Worm (Caenorhabditis elegans) whole organism, late embryonic: ENCODE results near the gene toh-1.

Experiments used
- F13H6.1 ChIP-seq: sonication (generic microtip); optimal IDR thresholded peaks from 2 replicates; lab custom pipeline; 2016; ENCODE audit warnings: missing genetic modification characterization, missing compliant biosample characterization
- T23F11.4 ChIP-seq: fragments of 200-800 bp; sonication (Bioruptor generic); optimal IDR thresholded peaks from 2 replicates; lab custom pipeline; 2018; ENCODE audit warnings: mild to moderate bottlenecking, missing genetic modification characterization, missing compliant biosample characterization
- ceh-2 ChIP-seq: sonication (generic microtip); optimal IDR thresholded peaks from 2 replicates; lab custom pipeline; 2016; ENCODE audit warnings: missing genotype, missing genetic modification characterization, missing compliant biosample characterization
- ceh-22 ChIP-seq: sonication (generic microtip); optimal IDR thresholded peaks from 2 replicates; lab custom pipeline; 2017; ENCODE audit warnings: missing biosample characterization, missing genetic modification characterization
- ceh-24 ChIP-seq: sonication (generic microtip); optimal IDR thresholded peaks from 2 replicates; lab custom pipeline; 2016; ENCODE audit warnings: mild to moderate bottlenecking, missing genetic modification characterization, missing compliant biosample characterization
- ceh-30 ChIP-seq: fragments of 150-350 bp; optimal IDR thresholded peaks from 2 replicates; lab custom pipeline; 2014; ENCODE audit warnings: missing biosample characterization, missing genetic modification characterization
- ceh-45 ChIP-seq: fragments of 200-800 bp; sonication (Bioruptor generic); IDR thresholded peaks from 2 replicates; pipeline ENCODE4 v1.3.6; 2022; ENCODE audit warnings: missing genetic modification reagents, missing genetic modification characterization, missing compliant biosample characterization
- ceh-48 ChIP-seq: sonication (generic microtip); optimal IDR thresholded peaks from 2 replicates; lab custom pipeline; 2016; ENCODE audit warnings: missing genetic modification characterization, inconsistent platforms, missing compliant biosample characterization
- ceh-9 ChIP-seq: sonication (generic microtip); optimal IDR thresholded peaks from 2 replicates; lab custom pipeline; 2016; ENCODE audit warnings: mild to moderate bottlenecking, missing genetic modification characterization, inconsistent platforms, missing compliant biosample characterization
- che-1 ChIP-seq: sonication (generic microtip); optimal IDR thresholded peaks from 2 replicates; lab custom pipeline; 2016; ENCODE audit warnings: mild to moderate bottlenecking, missing genetic modification characterization, missing compliant biosample characterization
- elt-2 ChIP-seq: sonication (generic microtip); optimal IDR thresholded peaks from 2 replicates; lab custom pipeline; 2016; ENCODE audit warnings: missing genetic modification reagents, missing genetic modification characterization, missing compliant biosample characterization
- elt-4 ChIP-seq: sonication (generic microtip); optimal IDR thresholded peaks from 2 replicates; lab custom pipeline; 2016; ENCODE audit warnings: missing genetic modification characterization, missing compliant biosample characterization
- ets-4 ChIP-seq: sonication (generic microtip); optimal IDR thresholded peaks from 2 replicates; lab custom pipeline; 2016; ENCODE audit warnings: missing genetic modification characterization, missing compliant biosample characterization
- eyg-1 ChIP-seq: sonication (generic microtip); optimal IDR thresholded peaks from 2 replicates; lab custom pipeline; 2016; ENCODE audit warnings: missing genotype, missing genetic modification characterization, missing compliant biosample characterization
- gmeb-2 ChIP-seq: sonication (generic microtip); optimal IDR thresholded peaks from 2 replicates; lab custom pipeline; 2016; ENCODE audit warnings: missing genetic modification characterization, inconsistent platforms, missing compliant biosample characterization
- hlh-30 ChIP-seq: sonication (generic microtip); optimal IDR thresholded peaks from 2 replicates; lab custom pipeline; 2017; ENCODE audit warnings: antibody characterized with exemption, missing genetic modification characterization, missing compliant biosample characterization; ENCODE audit not compliant: insufficient read depth
- mec-3 ChIP-seq: sonication (generic microtip); optimal IDR thresholded peaks from 2 replicates; lab custom pipeline; 2016; ENCODE audit warnings: borderline replicate concordance, missing genetic modification characterization, missing compliant biosample characterization
- nfya-1 ChIP-seq: sonication (generic microtip); optimal IDR thresholded peaks from 2 replicates; lab custom pipeline; 2017; ENCODE audit warnings: missing genetic modification characterization, mild to moderate bottlenecking, missing compliant biosample characterization, antibody characterized with exemption, moderate library complexity
- nhr-11 ChIP-seq: fragments of 150-350 bp; optimal IDR thresholded peaks from 2 replicates; lab custom pipeline; 2014; ENCODE audit warnings: missing biosample characterization, missing genetic modification characterization
- npax-4 ChIP-seq: sonication (generic microtip); optimal IDR thresholded peaks from 2 replicates; lab custom pipeline; 2016; ENCODE audit warnings: missing genetic modification characterization, missing compliant biosample characterization
- odd-2 ChIP-seq: sonication (generic microtip); optimal IDR thresholded peaks from 2 replicates; lab custom pipeline; 2017; ENCODE audit warnings: antibody characterized with exemption, mild to moderate bottlenecking, missing genetic modification characterization, missing compliant biosample characterization
- pax-1 ChIP-seq: fragments of 150-350 bp; optimal IDR thresholded peaks from 2 replicates; lab custom pipeline; 2014; ENCODE audit warnings: missing biosample characterization, missing genetic modification characterization
- pha-2 ChIP-seq: sonication (generic microtip); optimal IDR thresholded peaks from 2 replicates; lab custom pipeline; 2017; ENCODE audit warnings: mild to moderate bottlenecking, missing genetic modification characterization, missing compliant biosample characterization
- pha-4 ChIP-seq: fragments of 150-350 bp; optimal IDR thresholded peaks from 2 replicates; lab custom pipeline; 2018; ENCODE audit warnings: missing biosample characterization, missing genetic modification reagents, missing genetic modification characterization
- pqm-1 ChIP-seq: sonication (generic microtip); optimal IDR thresholded peaks from 2 replicates; lab custom pipeline; 2016; ENCODE audit warnings: missing genetic modification characterization, missing compliant biosample characterization
- pros-1 ChIP-seq: fragments of 150-350 bp; optimal IDR thresholded peaks from 2 replicates; lab custom pipeline; 2014; ENCODE audit warnings: missing biosample characterization, missing genetic modification reagents, missing genetic modification characterization
- rnt-1 ChIP-seq: sonication (generic microtip); optimal IDR thresholded peaks from 2 replicates; lab custom pipeline; 2016; ENCODE audit warnings: missing genetic modification characterization, missing compliant biosample characterization
- sdc-2 ChIP-seq: sonication (generic microtip); optimal IDR thresholded peaks from 2 replicates; lab custom pipeline; 2016; ENCODE audit warnings: missing genotype, missing genetic modification characterization, missing compliant biosample characterization
- tbx-2 ChIP-seq: sonication (generic microtip); optimal IDR thresholded peaks from 2 replicates; lab custom pipeline; 2016; ENCODE audit warnings: missing genetic modification characterization, missing compliant biosample characterization
- tbx-7 ChIP-seq: sonication (generic microtip); optimal IDR thresholded peaks from 2 replicates; lab custom pipeline; 2016; ENCODE audit warnings: missing genotype, missing genetic modification characterization, missing compliant biosample characterization
- ttx-3 ChIP-seq: sonication (generic microtip); optimal IDR thresholded peaks from 2 replicates; lab custom pipeline; 2016; ENCODE audit warnings: missing genetic modification reagents, missing genetic modification characterization, missing compliant biosample characterization
- unc-3 ChIP-seq, 2 experiments: fragments of 200-800 bp in 1 of 2; sonication (Bioruptor generic) in 1 of 2; sonication (generic microtip) in 1 of 2; conservative IDR thresholded peaks in 1 of 2; optimal IDR thresholded peaks in 1 of 2; 2 replicates each; pipeline versions ENCODE4 v1.3.6 to Lab custom; 2016 to 2022; ENCODE audit warnings: missing compliant biosample characterization in 2 of 2, missing genetic modification characterization in 2 of 2, missing genetic modification reagents in 1 of 2
- unc-42 ChIP-seq: sonication (generic microtip); optimal IDR thresholded peaks from 2 replicates; lab custom pipeline; 2016; ENCODE audit warnings: missing genotype, missing genetic modification characterization, missing compliant biosample characterization
- unc-86 ChIP-seq: sonication (generic microtip); optimal IDR thresholded peaks from 2 replicates; lab custom pipeline; 2016; ENCODE audit warnings: missing genetic modification characterization, missing compliant biosample characterization
- zip-5 ChIP-seq: sonication (generic microtip); optimal IDR thresholded peaks from 2 replicates; lab custom pipeline; 2016; ENCODE audit warnings: missing genetic modification characterization, missing compliant biosample characterization
- ztf-16 ChIP-seq: sonication (generic microtip); optimal IDR thresholded peaks from 2 replicates; lab custom pipeline; 2017; ENCODE audit warnings: missing genetic modification characterization, missing compliant biosample characterization

toh-1 gene

ce11 chrIII:3800934-3801252, 7.9 kb downstream of the toh-1 start:
- TF ChIP-seq tbx-2 (tag; lab: Kevin White, UChicago) (no peak), che-1 (tag; lab: Kevin White, UChicago) (no peak), ztf-16 (tag; lab: Kevin White, UChicago) (no peak)

- no peak for TF ChIP-seq ceh-2 (tag; lab: Kevin White, UChicago)
- no peak for TF ChIP-seq tbx-7 (tag; lab: Kevin White, UChicago)
- no peak for TF ChIP-seq pqm-1 (tag; lab: Kevin White, UChicago)
- no peak for TF ChIP-seq T23F11.4 (GFP tag; lab: Kevin White, UChicago)
- no peak for TF ChIP-seq odd-2
- no peak for TF ChIP-seq ets-4
- no peak for TF ChIP-seq elt-4 (tag; lab: Kevin White, UChicago)
- TF ChIP-seq npax-4 = no peak
- no peak for TF ChIP-seq ceh-22 (tag; lab: Kevin White, UChicago)
- no peak for TF ChIP-seq ceh-24
- TF ChIP-seq ceh-9 (tag; lab: Kevin White, UChicago) = no peak
- TF ChIP-seq ceh-45 = no peak
- TF ChIP-seq ceh-30 (tag; lab: Kevin White, UChicago) = no peak
- TF ChIP-seq zip-5 (tag; lab: Kevin White, UChicago) = no peak
- TF ChIP-seq unc-3 (GFP tag; conservative IDR thresholded peaks at IDR 0.05; lab: Robert Waterston, UW) = no peak
- no peak for TF ChIP-seq unc-3 (tag; optimal IDR thresholded peaks at IDR 0.05; lab: Kevin White, UChicago)
- TF ChIP-seq pros-1 (tag; lab: Kevin White, UChicago) = no peak
- no peak for TF ChIP-seq rnt-1
- TF ChIP-seq sdc-2 (tag; lab: Kevin White, UChicago) = no peak
Measured at ce11 chrIII:3800240-3800933, 8.4 kb downstream of the toh-1 start, which contains the start of gene mtm-3. Gene mtm-3 (minus strand): TSS chrIII:3800467.

- TF ChIP-seq nfya-1 (tag; lab: Kevin White, UChicago) = peak; percentile 23
- TF ChIP-seq pros-1 (tag; lab: Kevin White, UChicago) = no peak
- TF ChIP-seq elt-2 (tag; lab: Kevin White, UChicago) = peak; percentile 28
Measured at ce11 chrIII:3799213-3799612, 9.6 kb downstream of the toh-1 start.

ce11 chrIII:3798416-3798815, 10.4 kb downstream of the toh-1 start:
- TF ChIP-seq ceh-48 (tag; lab: Kevin White, UChicago) (no peak), nfya-1 (tag; lab: Kevin White, UChicago) (peak; percentile 98), eyg-1 (no peak), ceh-22 (tag; lab: Kevin White, UChicago) (no peak)

ce11 chrIII:3797180-3798026, 11.4 kb downstream of the toh-1 start:
- TF ChIP-seq tbx-2 (tag; lab: Kevin White, UChicago) (peak; percentile 17), pax-1 (tag; lab: Kevin White, UChicago) (peak; percentile 4), rnt-1 (peak; percentile 57), ttx-3 (tag; lab: Kevin White, UChicago) (no peak), hlh-30 (tag; lab: Kevin White, UChicago) (peak; percentile 49)

ce11 chrIII:3795933-3796332, 12.9 kb downstream of the toh-1 start:
- TF ChIP-seq T23F11.4 (GFP tag; lab: Kevin White, UChicago) (no peak), gmeb-2 (tag; lab: Kevin White, UChicago) (no peak), sdc-2 (tag; lab: Kevin White, UChicago) (no peak), ceh-45 (no peak), unc-42 (tag; lab: Kevin White, UChicago) (no peak), ets-4 (no peak), pax-1 (tag; lab: Kevin White, UChicago) (no peak), nhr-11 (tag; lab: Kevin White, UChicago) (no peak), zip-5 (tag; lab: Kevin White, UChicago) (no peak), unc-86 (no peak), pha-4 (tag; lab: Kevin White, UChicago) (no peak), mec-3 (tag; lab: Kevin White, UChicago) (no peak), unc-3 (GFP tag; conservative IDR thresholded peaks at IDR 0.05; lab: Robert Waterston, UW) (no peak), unc-3 (tag; optimal IDR thresholded peaks at IDR 0.05; lab: Kevin White, UChicago) (no peak), ceh-9 (tag; lab: Kevin White, UChicago) (no peak), F13H6.1 (tag; lab: Kevin White, UChicago) (no peak), pha-2 (tag; lab: Kevin White, UChicago) (no peak)
